Fruit fly (Drosophila melanogaster) whole organism, embryonic: ENCODE data around the gene CG11131.

ENCODE experiments used
- Ada2b ChIP-seq: fragments of 200-800 bp; sonication (Bioruptor generic); IDR thresholded peaks from 2 replicates; pipeline ENCODE4 v1.3.6; 2022; ENCODE audit warnings: missing biosample characterization, missing genetic modification characterization
- B-H2 ChIP-seq: fragments of 200-800 bp; sonication (Bioruptor generic); optimal IDR thresholded peaks from 2 replicates; lab custom pipeline; 2018; ENCODE audit warnings: missing biosample characterization, mild to moderate bottlenecking, missing genetic modification characterization
- CG10321 ChIP-seq: fragments of 200-800 bp; sonication (Bioruptor generic); IDR thresholded peaks from 2 replicates; pipeline ENCODE4 v1.3.6; 2022; ENCODE audit warnings: missing biosample characterization, missing genetic modification characterization
- CG11456 ChIP-seq: fragments of 200-800 bp; sonication (Bioruptor generic); IDR thresholded peaks from 3 replicates; pipeline ENCODE4 v1.3.6; 2022; ENCODE audit warnings: missing biosample characterization, missing genetic modification characterization
- CG12071 ChIP-seq: fragments of 200-800 bp; sonication (Bioruptor generic); optimal IDR thresholded peaks from 3 replicates; lab custom pipeline; 2018; ENCODE audit warnings: missing biosample characterization, mild to moderate bottlenecking, missing genetic modification characterization
- CG12391 ChIP-seq: fragments of 200-800 bp; sonication (Bioruptor generic); optimal IDR thresholded peaks from 3 replicates; lab custom pipeline; 2018; ENCODE audit warnings: missing biosample characterization, mild to moderate bottlenecking, missing genetic modification characterization, moderate library complexity
- CG12744 ChIP-seq: fragments of 200-800 bp; sonication (Bioruptor generic); optimal IDR thresholded peaks from 2 replicates; lab custom pipeline; 2016; ENCODE audit warnings: missing biosample characterization, missing genetic modification characterization
- CG12769 ChIP-seq: fragments of 200-800 bp; sonication (Bioruptor generic); optimal IDR thresholded peaks from 2 replicates; lab custom pipeline; 2019; ENCODE audit warnings: missing biosample characterization, mild to moderate bottlenecking, missing genetic modification characterization, moderate library complexity
- CG14860 ChIP-seq: fragments of 200-800 bp; sonication (Bioruptor generic); IDR thresholded peaks from 3 replicates; pipeline ENCODE4 v1.3.6; 2022; ENCODE audit warnings: missing biosample characterization, missing genetic modification characterization; ENCODE audit not compliant: partially characterized antibody
- CG1603 ChIP-seq: fragments of 200-800 bp; sonication (Bioruptor generic); optimal IDR thresholded peaks from 2 replicates; lab custom pipeline; 2019; ENCODE audit warnings: missing biosample characterization, mild to moderate bottlenecking, missing genetic modification characterization, moderate library complexity
- CG32532 ChIP-seq: fragments of 200-800 bp; sonication (Bioruptor generic); IDR thresholded peaks from 2 replicates; pipeline ENCODE4 v1.3.6; 2022; ENCODE audit warnings: missing biosample characterization, missing genetic modification characterization
- CG34422 ChIP-seq: fragments of 200-800 bp; sonication (Bioruptor generic); IDR thresholded peaks from 3 replicates; pipeline ENCODE4 v1.3.6; 2022; ENCODE audit warnings: missing biosample characterization, missing genetic modification characterization
- CG4617 ChIP-seq: fragments of 200-800 bp; sonication (Bioruptor generic); optimal IDR thresholded peaks from 3 replicates; lab custom pipeline; 2016; ENCODE audit warnings: missing biosample characterization, missing genetic modification characterization, borderline replicate concordance
- CG4854 ChIP-seq: fragments of 200-800 bp; sonication (Bioruptor generic); optimal IDR thresholded peaks from 2 replicates; lab custom pipeline; 2016; ENCODE audit warnings: missing biosample characterization, missing genetic modification characterization, inconsistent platforms
- CG6765 ChIP-seq: fragments of 200-800 bp; sonication (Bioruptor generic); optimal IDR thresholded peaks from 3 replicates; lab custom pipeline; 2017; ENCODE audit warnings: missing biosample characterization, mild to moderate bottlenecking, missing genetic modification characterization
- CG6854 ChIP-seq: fragments of 200-800 bp; sonication (Bioruptor generic); optimal IDR thresholded peaks from 3 replicates; lab custom pipeline; 2017; ENCODE audit warnings: missing biosample characterization, mild to moderate bottlenecking, missing genetic modification characterization
- CG8089 ChIP-seq: fragments of 200-800 bp; sonication (Bioruptor generic); optimal IDR thresholded peaks from 3 replicates; lab custom pipeline; 2016; ENCODE audit warnings: missing biosample characterization, missing genetic modification characterization
- CG8924 ChIP-seq: fragments of 200-800 bp; optimal IDR thresholded peaks from 3 replicates; lab custom pipeline; 2019; ENCODE audit warnings: missing biosample characterization, mild to moderate bottlenecking, missing genetic modification characterization, moderate library complexity
- CHES-1-like ChIP-seq: fragments of 200-800 bp; sonication (Bioruptor generic); optimal IDR thresholded peaks from 2 replicates; lab custom pipeline; 2016; ENCODE audit warnings: missing biosample characterization, missing genetic modification characterization
- D ChIP-seq, 2 experiments: fragments of 200-800 bp in 1 of 2; fragments of >200 bp in 1 of 2; sonication (Bioruptor generic) in 1 of 2; optimal IDR thresholded peaks; 2 replicates in 1 of 2; 3 replicates in 1 of 2; lab custom pipeline; 2017; ENCODE audit warnings: mild to moderate bottlenecking in 1 of 2, missing biosample characterization in 1 of 2, missing genetic modification characterization in 1 of 2, missing genetic modification reagents in 1 of 2
- Doc3 ChIP-seq: fragments of 200-800 bp; sonication (Bioruptor generic); IDR thresholded peaks from 3 replicates; pipeline ENCODE4 v1.3.6; 2022; ENCODE audit warnings: missing biosample characterization, missing genetic modification characterization; ENCODE audit not compliant: partially characterized antibody
- GATAe ChIP-seq: fragments of 200-800 bp; sonication (Bioruptor generic); conservative IDR thresholded peaks from 2 replicates; pipeline ENCODE4 v1.3.6; 2022; ENCODE audit warnings: missing biosample characterization, missing genetic modification characterization
- H2.0 ChIP-seq: fragments of 200-800 bp; sonication (Bioruptor generic); IDR thresholded peaks from 2 replicates; pipeline ENCODE4 v1.3.6; 2022; ENCODE audit warnings: missing biosample characterization, missing genetic modification characterization
- Nf-YC ChIP-seq: fragments of 200-800 bp; optimal IDR thresholded peaks from 3 replicates; lab custom pipeline; 2019; ENCODE audit warnings: missing biosample characterization, mild to moderate bottlenecking, missing genetic modification characterization, moderate library complexity
- PHDP ChIP-seq: fragments of 200-800 bp; sonication (Bioruptor generic); optimal IDR thresholded peaks from 3 replicates; lab custom pipeline; 2018; ENCODE audit warnings: missing biosample characterization, mild to moderate bottlenecking, missing genetic modification characterization, moderate library complexity
- Rfx ChIP-seq: fragments of 200-800 bp; sonication (Bioruptor generic); IDR thresholded peaks from 2 replicates; pipeline ENCODE4 v1.3.6; 2022; ENCODE audit warnings: missing biosample characterization, missing genetic modification characterization
- Scr ChIP-seq: fragments of 200-800 bp; sonication (Bioruptor generic); IDR thresholded peaks from 2 replicates; pipeline ENCODE4 v1.3.6; 2022; ENCODE audit warnings: missing biosample characterization, missing genetic modification characterization; ENCODE audit not compliant: partially characterized antibody
- Sin3A ChIP-seq: fragments of >200 bp; optimal IDR thresholded peaks from 2 replicates; lab custom pipeline; 2018
- Sry-δ ChIP-seq: fragments of 200-800 bp; sonication (Bioruptor generic); optimal IDR thresholded peaks from 2 replicates; lab custom pipeline; 2016; ENCODE audit warnings: missing biosample characterization, missing genetic modification characterization
- TFAM ChIP-seq: fragments of 200-800 bp; sonication (Bioruptor generic); optimal IDR thresholded peaks from 2 replicates; lab custom pipeline; 2017; ENCODE audit warnings: missing biosample characterization, missing genetic modification characterization, inconsistent platforms
- abd-A ChIP-seq: fragments of 200-800 bp; sonication (Bioruptor generic); optimal IDR thresholded peaks from 3 replicates; lab custom pipeline; 2019; ENCODE audit warnings: missing biosample characterization, mild to moderate bottlenecking, missing genetic modification characterization, moderate library complexity
- ato ChIP-seq: fragments of 200-800 bp; sonication (Bioruptor generic); IDR thresholded peaks from 2 replicates; pipeline ENCODE4 v1.3.6; 2022; ENCODE audit warnings: missing biosample characterization, missing genetic modification characterization; ENCODE audit not compliant: partially characterized antibody
- crol ChIP-seq: fragments of 200-800 bp; sonication (Bioruptor generic); IDR thresholded peaks from 2 replicates; pipeline ENCODE4 v1.3.6; 2022; ENCODE audit warnings: missing biosample characterization, missing genetic modification characterization
- dmrt11E ChIP-seq: fragments of 200-800 bp; sonication (Bioruptor generic); optimal IDR thresholded peaks from 3 replicates; lab custom pipeline; 2018; ENCODE audit warnings: missing biosample characterization, mild to moderate bottlenecking, missing genetic modification characterization, moderate library complexity
- en ChIP-seq: fragments of 200-800 bp; sonication (Bioruptor generic); optimal IDR thresholded peaks from 2 replicates; lab custom pipeline; 2016; ENCODE audit warnings: missing biosample characterization, missing genetic modification characterization
- ewg ChIP-seq: fragments of 200-800 bp; sonication (Bioruptor generic); optimal IDR thresholded peaks from 3 replicates; lab custom pipeline; 2017; ENCODE audit warnings: mild to moderate bottlenecking, missing biosample characterization, missing genetic modification reagents, missing genetic modification characterization
- gcm2 ChIP-seq: fragments of 200-800 bp; sonication (Bioruptor generic); optimal IDR thresholded peaks from 2 replicates; lab custom pipeline; 2016; ENCODE audit warnings: missing biosample characterization, missing genetic modification characterization
- lab ChIP-seq: fragments of 200-800 bp; sonication (Bioruptor generic); optimal IDR thresholded peaks from 3 replicates; lab custom pipeline; 2017; ENCODE audit warnings: missing biosample characterization, missing genetic modification characterization, mild to moderate bottlenecking, moderate library complexity, missing genetic modification reagents
- lilli ChIP-seq: fragments of 200-800 bp; sonication (Bioruptor generic); optimal IDR thresholded peaks from 3 replicates; lab custom pipeline; 2016; ENCODE audit warnings: missing biosample characterization, missing genetic modification characterization
- mld ChIP-seq: fragments of 200-800 bp; sonication (Bioruptor generic); IDR thresholded peaks from 3 replicates; pipeline ENCODE4 v1.3.6; 2022; ENCODE audit warnings: missing biosample characterization, missing genetic modification characterization; ENCODE audit not compliant: partially characterized antibody
- peb ChIP-seq: fragments of 200-800 bp; sonication (Bioruptor generic); IDR thresholded peaks from 2 replicates; pipeline ENCODE4 v1.3.6; 2022; ENCODE audit warnings: missing biosample characterization, missing genetic modification characterization
- psq ChIP-seq: fragments of 200-800 bp; sonication (Bioruptor generic); optimal IDR thresholded peaks from 2 replicates; lab custom pipeline; 2017; ENCODE audit warnings: missing biosample characterization, missing genetic modification characterization
- salm ChIP-seq: fragments of 200-800 bp; sonication (Bioruptor generic); optimal IDR thresholded peaks from 2 replicates; lab custom pipeline; 2018; ENCODE audit warnings: missing biosample characterization, mild to moderate bottlenecking, missing genetic modification characterization
- scrt ChIP-seq: fragments of 200-800 bp; sonication (Bioruptor generic); optimal IDR thresholded peaks from 2 replicates; lab custom pipeline; 2018; ENCODE audit warnings: missing biosample characterization, mild to moderate bottlenecking, missing genetic modification characterization, moderate library complexity
- sd ChIP-seq: fragments of 200-800 bp; sonication (Bioruptor generic); optimal IDR thresholded peaks from 3 replicates; lab custom pipeline; 2018; ENCODE audit warnings: missing biosample characterization, mild to moderate bottlenecking, missing genetic modification characterization, moderate library complexity
- seq ChIP-seq: fragments of 200-800 bp; sonication (Bioruptor generic); IDR thresholded peaks from 2 replicates; pipeline ENCODE4 v1.3.6; 2022; ENCODE audit warnings: missing biosample characterization, missing genetic modification characterization
- slou ChIP-seq: fragments of 200-800 bp; sonication (Bioruptor generic); optimal IDR thresholded peaks from 3 replicates; lab custom pipeline; 2016; ENCODE audit warnings: missing biosample characterization, missing genetic modification characterization
- yki ChIP-seq: fragments of >200 bp; optimal IDR thresholded peaks from 3 replicates; lab custom pipeline; 2018
- zfh2 ChIP-seq: fragments of 200-800 bp; sonication (Bioruptor generic); optimal IDR thresholded peaks from 2 replicates; lab custom pipeline; 2016; ENCODE audit warnings: missing biosample characterization, missing genetic modification characterization

The CG11131 gene

dm6 chr3L:22878723-22879343, 19.7 kb upstream of the CG11131 start, which contains the start of the genes Chro and Ssl1 (continued):
- peak; percentile 100 for TF ChIP-seq seq (GFP tag; lab: Robert Waterston, UW)
- peak; percentile 100 for TF ChIP-seq CG11456 (GFP tag; lab: Robert Waterston, UW)
- peak; percentile 99 for TF ChIP-seq GATAe (GFP tag; lab: Robert Waterston, UW)
- peak; percentile 100 for TF ChIP-seq CG34422 (GFP tag; lab: Robert Waterston, UW)
- TF ChIP-seq Sry-δ (GFP tag; lab: Kevin White, UChicago): peak; percentile 89
- TF ChIP-seq Sin3A (lab: Kevin White, UChicago): peak; percentile 73
- peak; percentile 100 for TF ChIP-seq CG6854 (GFP tag; lab: Kevin White, UChicago)
- TF ChIP-seq scrt (GFP tag; lab: Kevin White, UChicago): peak; percentile 99
- no peak; the same call in none of the 2 replicates for TF ChIP-seq Scr
- TF ChIP-seq crol (GFP tag; lab: Robert Waterston, UW): peak; percentile 93
- peak; percentile 100 for TF ChIP-seq CG8089 (GFP tag; lab: Kevin White, UChicago)
- peak; percentile 100 for TF ChIP-seq CG12391 (tag; lab: Kevin White, UChicago)
- peak; percentile 100 for TF ChIP-seq CG4854 (GFP tag; lab: Kevin White, UChicago)
- TF ChIP-seq Rfx (GFP tag; lab: Robert Waterston, UW): peak; percentile 100
- TF ChIP-seq Ada2b: peak; percentile 100
- TF ChIP-seq H2.0 (GFP tag; lab: Robert Waterston, UW): peak; percentile 100
- TF ChIP-seq psq: peak; percentile 99
- TF ChIP-seq slou (GFP tag; lab: Kevin White, UChicago): peak; percentile 100
- 0 out of 3 replicates have a peak, but pooled peaks have one; percentile 13 for TF ChIP-seq Doc3
- peak; percentile 100 for TF ChIP-seq CHES-1-like (GFP tag; lab: Kevin White, UChicago)
- TF ChIP-seq en (GFP tag; lab: Kevin White, UChicago): peak; percentile 100
- TF ChIP-seq Nf-YC (tag; lab: Kevin White, UChicago): peak; percentile 100
- peak; percentile 100 for TF ChIP-seq lilli (GFP tag; lab: Kevin White, UChicago)
- peak; percentile 97 for TF ChIP-seq TFAM (GFP tag; lab: Kevin White, UChicago)
- TF ChIP-seq CG12769 (tag; lab: Kevin White, UChicago): peak; percentile 100
- TF ChIP-seq CG14860 (GFP tag; lab: Robert Waterston, UW): 0 out of 3 replicates have a peak, but pooled peaks have one; percentile 23
- peak; percentile 100 for TF ChIP-seq ewg (GFP tag; lab: Kevin White, UChicago)
- peak; percentile 100 for TF ChIP-seq CG8924 (tag; lab: Kevin White, UChicago)
- TF ChIP-seq salm (tag; lab: Kevin White, UChicago): peak; percentile 100
- peak; percentile 100 for TF ChIP-seq peb (GFP tag; lab: Robert Waterston, UW)
- peak; percentile 100 for TF ChIP-seq dmrt11E (tag; lab: Kevin White, UChicago)
- peak; percentile 100 for TF ChIP-seq CG12744 (GFP tag; lab: Kevin White, UChicago)
- TF ChIP-seq gcm2: peak; percentile 100
- peak; percentile 99 for TF ChIP-seq CG1603
- peak; percentile 95 for TF ChIP-seq abd-A (tag; lab: Kevin White, UChicago)
- no peak for TF ChIP-seq mld (GFP tag; lab: Robert Waterston, UW)
- peak; percentile 100 for TF ChIP-seq zfh2
- TF ChIP-seq PHDP (tag; lab: Kevin White, UChicago): peak; percentile 100
- peak; percentile 100 for TF ChIP-seq CG12071
- no peak for TF ChIP-seq D (optimal IDR thresholded peaks at IDR 0.05; lab: Kevin White, UChicago)
- peak; percentile 100 for TF ChIP-seq D (GFP tag; optimal IDR thresholded peaks at IDR 0.05; lab: Kevin White, UChicago)
- TF ChIP-seq sd: peak; percentile 98
- peak; percentile 90 for TF ChIP-seq CG10321
- no peak for TF ChIP-seq ato (GFP tag; lab: Robert Waterston, UW)
- TF ChIP-seq CG6765 (GFP tag; lab: Kevin White, UChicago): peak; percentile 99
- peak; percentile 100 for TF ChIP-seq CG4617 (GFP tag; lab: Kevin White, UChicago)
- peak; percentile 100 for TF ChIP-seq CG32532 (GFP tag; lab: Robert Waterston, UW)
- TF ChIP-seq B-H2 (GFP tag; lab: Kevin White, UChicago): peak; percentile 97
- TF ChIP-seq yki (lab: Kevin White, UChicago): peak; percentile 40
- peak; percentile 100 for TF ChIP-seq lab (GFP tag; lab: Kevin White, UChicago)
